Worm (Caenorhabditis elegans) whole organism, L1 larva: ENCODE data around the gene C49F5.8.

Source experiments
- C04F5.9 ChIP-seq: sonication (generic microtip); optimal IDR thresholded peaks from 2 replicates; lab custom pipeline; 2016; ENCODE audit warnings: missing genetic modification characterization, missing compliant biosample characterization
- C34B4.2 ChIP-seq: sonication (generic microtip); optimal IDR thresholded peaks from 2 replicates; lab custom pipeline; 2017; ENCODE audit warnings: mild to moderate bottlenecking, missing genetic modification characterization, missing compliant biosample characterization
- Y116A8C.19 ChIP-seq: sonication (generic microtip); optimal IDR thresholded peaks from 2 replicates; lab custom pipeline; 2016; ENCODE audit warnings: missing compliant biosample characterization, missing genetic modification characterization, borderline replicate concordance
- aly-2 ChIP-seq: fragments of 150-350 bp; optimal IDR thresholded peaks from 2 replicates; lab custom pipeline; 2014; ENCODE audit warnings: missing biosample characterization, missing genetic modification characterization
- blmp-1 ChIP-seq: fragments of 150-350 bp; optimal IDR thresholded peaks from 2 replicates; lab custom pipeline; 2014; ENCODE audit warnings: missing biosample characterization, missing genetic modification characterization
- ceh-88 ChIP-seq: fragments of 200-800 bp; sonication (Bioruptor generic); IDR thresholded peaks from 2 replicates; pipeline ENCODE4 v1.3.6; 2022; ENCODE audit warnings: missing genetic modification characterization, missing compliant biosample characterization
- ceh-90 ChIP-seq: sonication (generic microtip); optimal IDR thresholded peaks from 2 replicates; lab custom pipeline; 2016; ENCODE audit warnings: missing genetic modification characterization, missing compliant biosample characterization
- dsc-1 ChIP-seq: sonication (generic microtip); optimal IDR thresholded peaks from 2 replicates; lab custom pipeline; 2016; ENCODE audit warnings: mild to moderate bottlenecking, missing genetic modification characterization, missing compliant biosample characterization
- efl-1 ChIP-seq, 4 experiments: fragments of 150-350 bp; optimal IDR thresholded peaks in 3 of 4; peaks in 1 of 4; 1 replicate in 1 of 4; 2 replicates in 3 of 4; lab custom pipeline; 2014; ENCODE audit warnings: missing biosample characterization in 2 of 4, missing genetic modification characterization in 2 of 4, missing genetic modification reagents in 2 of 4
- egl-13 ChIP-seq: sonication (generic microtip); optimal IDR thresholded peaks from 2 replicates; lab custom pipeline; 2016; ENCODE audit warnings: missing genotype, missing genetic modification reagents, missing genetic modification characterization, missing compliant biosample characterization
- egl-27 ChIP-seq, 2 experiments: fragments of 150-350 bp in 1 of 2; sonication (generic microtip); optimal IDR thresholded peaks; 3 replicates each; lab custom pipeline; 2017 to 2018; ENCODE audit warnings: missing biosample characterization in 2 of 2, missing genetic modification characterization in 2 of 2, missing genetic modification reagents in 2 of 2
- elt-3 ChIP-seq, 6 experiments: fragments of 150-350 bp in 1 of 6; sonication (generic microtip); optimal IDR thresholded peaks; 2 replicates each; lab custom pipeline; 2017 to 2018; ENCODE audit warnings: missing biosample characterization in 6 of 6, missing genetic modification characterization in 6 of 6, inconsistent platforms in 1 of 6
- ets-5 ChIP-seq: fragments of 200-800 bp; sonication (Bioruptor generic); IDR thresholded peaks from 2 replicates; pipeline ENCODE4 v1.3.6; 2022; ENCODE audit warnings: missing genetic modification characterization, missing compliant biosample characterization
- fkh-10 ChIP-seq: sonication (generic microtip); optimal IDR thresholded peaks from 2 replicates; lab custom pipeline; 2017; ENCODE audit warnings: missing biosample characterization, missing genetic modification reagents, missing genetic modification characterization
- fkh-4 ChIP-seq: sonication (generic microtip); optimal IDR thresholded peaks from 2 replicates; lab custom pipeline; 2016; ENCODE audit warnings: missing compliant biosample characterization, missing genetic modification characterization, borderline replicate concordance
- fos-1 ChIP-seq: fragments of 150-350 bp; optimal IDR thresholded peaks from 2 replicates; lab custom pipeline; 2014; ENCODE audit warnings: missing biosample characterization, missing genetic modification characterization
- grh-1 ChIP-seq: fragments of 200-800 bp; sonication (Bioruptor generic); IDR thresholded peaks from 2 replicates; pipeline ENCODE4 v1.3.6; 2022; ENCODE audit warnings: missing genetic modification reagents, missing genetic modification characterization, missing compliant biosample characterization
- hlh-17 ChIP-seq: fragments of 200-800 bp; sonication (Bioruptor generic); optimal IDR thresholded peaks from 2 replicates; lab custom pipeline; 2018; ENCODE audit warnings: missing genetic modification characterization, mild to moderate bottlenecking, missing compliant biosample characterization, moderate library complexity, borderline replicate concordance
- hlh-4 ChIP-seq: sonication (generic microtip); optimal IDR thresholded peaks from 2 replicates; lab custom pipeline; 2016; ENCODE audit warnings: mild to moderate bottlenecking, missing genetic modification characterization, missing compliant biosample characterization
- irx-1 ChIP-seq: sonication (generic microtip); optimal IDR thresholded peaks from 2 replicates; lab custom pipeline; 2016; ENCODE audit warnings: missing genetic modification characterization, missing compliant biosample characterization
- lin-13 ChIP-seq: fragments of 150-350 bp; optimal IDR thresholded peaks from 2 replicates; lab custom pipeline; 2014; ENCODE audit warnings: missing biosample characterization, missing genetic modification reagents, missing genetic modification characterization
- lin-39 ChIP-seq: fragments of 150-350 bp; optimal IDR thresholded peaks from 2 replicates; lab custom pipeline; 2014; ENCODE audit warnings: missing biosample characterization, missing genetic modification reagents, missing genetic modification characterization
- lsy-2 ChIP-seq, 2 experiments: fragments of 150-350 bp; optimal IDR thresholded peaks; 2 replicates each; lab custom pipeline; 2014; ENCODE audit warnings: missing biosample characterization in 2 of 2, missing genetic modification characterization in 2 of 2
- mef-2 ChIP-seq: fragments of 150-350 bp; optimal IDR thresholded peaks from 2 replicates; lab custom pipeline; 2014; ENCODE audit warnings: missing biosample characterization, missing genetic modification characterization
- mep-1 ChIP-seq: fragments of 150-350 bp; optimal IDR thresholded peaks from 2 replicates; lab custom pipeline; 2014; ENCODE audit warnings: missing biosample characterization, missing genetic modification characterization
- nhr-28 ChIP-seq: fragments of 150-350 bp; optimal IDR thresholded peaks from 2 replicates; lab custom pipeline; 2014; ENCODE audit warnings: missing biosample characterization, missing genetic modification characterization
- nhr-47 ChIP-seq: sonication (generic microtip); optimal IDR thresholded peaks from 2 replicates; lab custom pipeline; 2016; ENCODE audit warnings: mild to moderate bottlenecking, missing genetic modification characterization, moderate library complexity, missing compliant biosample characterization
- nhr-77 ChIP-seq: fragments of 150-350 bp; optimal IDR thresholded peaks from 2 replicates; lab custom pipeline; 2014; ENCODE audit warnings: missing biosample characterization, missing genetic modification characterization
- nhr-84 ChIP-seq: sonication (generic microtip); optimal IDR thresholded peaks from 2 replicates; lab custom pipeline; 2017; ENCODE audit warnings: missing biosample characterization, missing genetic modification characterization
- nhr-90 ChIP-seq: sonication (generic microtip); optimal IDR thresholded peaks from 2 replicates; lab custom pipeline; 2016; ENCODE audit warnings: mild to moderate bottlenecking, missing genetic modification characterization, missing compliant biosample characterization; ENCODE audit not compliant: poor library complexity
- pax-3 ChIP-seq: fragments of 200-800 bp; sonication (Bioruptor generic); optimal IDR thresholded peaks from 2 replicates; lab custom pipeline; 2018; ENCODE audit warnings: mild to moderate bottlenecking, missing genetic modification characterization, moderate library complexity, missing compliant biosample characterization
- swsn-7 ChIP-seq: sonication (generic microtip); optimal IDR thresholded peaks from 2 replicates; lab custom pipeline; 2016; ENCODE audit warnings: missing genetic modification characterization, missing compliant biosample characterization
- tlp-1 ChIP-seq: fragments of 150-350 bp; optimal IDR thresholded peaks from 2 replicates; lab custom pipeline; 2014; ENCODE audit warnings: missing biosample characterization, missing genetic modification characterization
- unc-130 ChIP-seq: fragments of 150-350 bp; optimal IDR thresholded peaks from 2 replicates; lab custom pipeline; 2017; ENCODE audit warnings: missing biosample characterization, missing genetic modification characterization, inconsistent platforms
- unc-62 ChIP-seq: fragments of 150-350 bp; optimal IDR thresholded peaks from 2 replicates; lab custom pipeline; 2014; ENCODE audit warnings: missing biosample characterization, missing genetic modification reagents, missing genetic modification characterization
- unc-86 ChIP-seq: sonication (generic microtip); optimal IDR thresholded peaks from 2 replicates; lab custom pipeline; 2016; ENCODE audit warnings: missing genetic modification characterization, missing compliant biosample characterization
- unc-98 ChIP-seq: fragments of 200-800 bp; sonication (Bioruptor generic); IDR thresholded peaks from 2 replicates; pipeline ENCODE4 v1.3.6; 2022; ENCODE audit warnings: missing genetic modification characterization, missing compliant biosample characterization
- xbp-1 ChIP-seq: sonication (generic microtip); optimal IDR thresholded peaks from 2 replicates; lab custom pipeline; 2016; ENCODE audit warnings: missing genetic modification characterization, missing compliant biosample characterization
- zag-1 ChIP-seq: fragments of 150-350 bp; optimal IDR thresholded peaks from 2 replicates; lab custom pipeline; 2014; ENCODE audit warnings: missing biosample characterization, missing genetic modification characterization
- zip-4 ChIP-seq: fragments of 200-800 bp; sonication (Bioruptor generic); optimal IDR thresholded peaks from 2 replicates; lab custom pipeline; 2018; ENCODE audit warnings: mild to moderate bottlenecking, missing genetic modification characterization, moderate library complexity, missing compliant biosample characterization

The C49F5.8 gene

DNA sequence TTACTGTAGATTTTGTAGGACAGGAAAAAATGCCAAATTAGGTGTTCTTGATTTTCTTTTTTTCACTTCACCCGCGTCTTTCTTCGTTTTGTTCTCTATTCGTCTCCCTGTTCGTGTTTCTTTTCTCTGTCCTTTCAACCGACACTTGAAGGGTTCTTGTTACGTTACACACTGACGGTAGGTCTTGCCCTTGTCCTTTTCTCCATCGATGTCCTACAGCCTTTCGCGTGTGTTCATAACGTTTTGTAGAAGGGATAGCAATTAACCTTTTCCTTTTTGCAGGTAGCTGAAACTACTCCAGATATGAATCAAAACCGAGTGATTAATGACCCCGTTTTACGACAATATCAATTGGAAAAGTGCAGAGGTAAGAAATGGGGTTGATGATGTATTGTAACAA, 35.8 kb upstream of the C49F5.8 start, which contains the start of gene F55G7.1 (continued):
- TF ChIP-seq dsc-1 (tag; lab: Kevin White, UChicago) (peak; percentile 71), mep-1 (tag; lab: Kevin White, UChicago) (peak; percentile 65), lsy-2 (tag; optimal IDR thresholded peaks at IDR 0.05; lab: Kevin White, UChicago) (no peak), C34B4.2 (tag; lab: Kevin White, UChicago) (no peak), grh-1 (GFP tag; lab: Robert Waterston, UW) (no peak), elt-3 (tag; optimal IDR thresholded peaks at IDR 0.05; lab: Kevin White, UChicago) (peak in 4 of 6 experiments; percentile 23 to 38 (median 26)), zag-1 (tag; lab: Kevin White, UChicago) (no peak), ceh-90 (tag; lab: Kevin White, UChicago) (no peak), aly-2 (tag; lab: Kevin White, UChicago) (no peak), hlh-17 (GFP tag; lab: Kevin White, UChicago) (no peak), C04F5.9 (tag; lab: Kevin White, UChicago) (no peak), fos-1 (tag; lab: Kevin White, UChicago) (no peak), ceh-88 (no peak), irx-1 (peak; percentile 32), nhr-90 (peak; percentile 72), zip-4 (GFP tag; lab: Kevin White, UChicago) (peak; percentile 41), unc-130 (tag; lab: Kevin White, UChicago) (no peak), nhr-28 (tag; lab: Kevin White, UChicago) (no peak), unc-86 (no peak), nhr-77 (tag; lab: Kevin White, UChicago) (peak; percentile 3), nhr-47 (peak; percentile 77), mef-2 (tag; lab: Kevin White, UChicago) (no peak), tlp-1 (no peak)

- TF ChIP-seq egl-27 (tag; optimal IDR thresholded peaks at IDR 0.05; lab: Kevin White, UChicago) = no peak
- TF ChIP-seq hlh-4 (tag; lab: Kevin White, UChicago) = no peak
- no peak for TF ChIP-seq efl-1 (optimal IDR thresholded peaks at IDR 0.05; lab: Kevin White, UChicago)
- no peak for TF ChIP-seq efl-1 (GFP tag; optimal IDR thresholded peaks at IDR 0.05 in 1 of 2; lab: Kevin White, UChicago)
- TF ChIP-seq ceh-90 (tag; lab: Kevin White, UChicago) = no peak
- TF ChIP-seq mep-1 (tag; lab: Kevin White, UChicago) = no peak
- TF ChIP-seq swsn-7 = no peak
- no peak for TF ChIP-seq egl-13 (tag; lab: Kevin White, UChicago)
- no peak for TF ChIP-seq nhr-90
- no peak for TF ChIP-seq pax-3
- TF ChIP-seq nhr-84 (tag; lab: Kevin White, UChicago) = no peak
- no peak for TF ChIP-seq lin-39
- no peak for TF ChIP-seq blmp-1 (tag; lab: Kevin White, UChicago)
Observed at ce11 chrX:11925243-11925642, 34.7 kb upstream of the C49F5.8 start.

DNA sequence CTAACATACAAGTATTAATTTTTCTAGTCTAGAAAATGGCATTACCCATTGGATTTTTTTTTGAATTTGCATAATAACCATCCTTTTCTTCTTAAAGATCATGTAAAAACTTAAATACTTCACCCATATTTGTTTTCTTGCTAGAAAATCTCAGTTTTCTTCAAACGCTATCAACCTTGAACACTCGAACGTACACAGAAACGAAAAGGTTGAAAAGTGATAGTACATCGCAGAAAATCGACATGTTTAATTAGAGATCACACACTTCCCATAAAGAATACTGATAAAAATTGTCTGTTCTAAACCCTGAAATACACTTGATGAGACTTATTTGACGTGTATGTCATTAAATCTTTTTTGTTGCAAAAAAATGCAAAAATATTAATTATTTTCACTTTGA, 32.4 kb upstream of the C49F5.8 start, which contains the start of gene F55G7.4:
F55G7.4 (plus strand) TSS at position 301 of the 400 bp plus-strand sequence.
- no peak for TF ChIP-seq Y116A8C.19 (tag; lab: Kevin White, UChicago)
- TF ChIP-seq fkh-4 (tag; lab: Kevin White, UChicago) = no peak
- TF ChIP-seq xbp-1 (tag; lab: Kevin White, UChicago) = no peak
- TF ChIP-seq lin-13 (GFP tag; lab: Kevin White, UChicago) = no peak
- TF ChIP-seq unc-98 = no peak

- TF ChIP-seq ets-5 (GFP tag; lab: Robert Waterston, UW) (no peak), zip-4 (GFP tag; lab: Kevin White, UChicago) (no peak), fkh-10 (GFP tag; lab: Kevin White, UChicago) (no peak), unc-62 (GFP tag; lab: Kevin White, UChicago) (no peak), fkh-4 (tag; lab: Kevin White, UChicago) (no peak), unc-130 (tag; lab: Kevin White, UChicago) (no peak), nhr-77 (tag; lab: Kevin White, UChicago) (no peak)
Observed at ce11 chrX:11931559-11931958, 28.4 kb upstream of the C49F5.8 start, which contains the start of gene dot-1.4. Gene dot-1.4, minus strand, starts transcription at chrX:11931659.
